Worm (Caenorhabditis elegans): Measurements from ENCODE around the gene btb-22.

ce11 chrII:3349820-3350291, 50.3 kb downstream of the btb-22 start, which contains the start of gene F14D2.8:
- TF ChIP-seq nhr-237 (tag; optimal IDR thresholded peaks at IDR 0.05) (no peak), unc-62 (GFP tag; optimal IDR thresholded peaks at IDR 0.05) (no peak), ama-1 (optimal IDR thresholded peaks at IDR 0.05) (no peak), R02D3.7 (tag; optimal IDR thresholded peaks at IDR 0.05) (no peak), F13H6.1 (tag; optimal IDR thresholded peaks at IDR 0.05) (no peak), aly-2 (tag; optimal IDR thresholded peaks at IDR 0.05) (no peak), nhr-11 (tag; optimal IDR thresholded peaks at IDR 0.05) (no peak), nhr-10 (tag; optimal IDR thresholded peaks at IDR 0.05) (no peak), nhr-21 (tag; optimal IDR thresholded peaks at IDR 0.05) (no peak), ceh-82 (tag; optimal IDR thresholded peaks at IDR 0.05) (no peak), elt-3 (tag; optimal IDR thresholded peaks at IDR 0.05) (no peak), peb-1 (tag; optimal IDR thresholded peaks at IDR 0.05) (no peak), skn-1 (tag; optimal IDR thresholded peaks at IDR 0.05) (no peak)
